Fruit fly (Drosophila melanogaster) whole organism, embryonic: ENCODE measurements around the gene dlg1.

Experiments
- Abd-B ChIP-seq: fragments of 200-800 bp; sonication (Bioruptor generic); optimal IDR thresholded peaks from 2 replicates; lab custom pipeline; 2018; ENCODE audit warnings: missing biosample characterization, mild to moderate bottlenecking, missing genetic modification characterization, moderate library complexity
- Antp ChIP-seq: fragments of 200-800 bp; sonication (Bioruptor generic); optimal IDR thresholded peaks from 3 replicates; lab custom pipeline; 2016; ENCODE audit warnings: missing biosample characterization, missing genetic modification characterization
- CG10565 ChIP-seq: fragments of 200-800 bp; sonication (Bioruptor generic); optimal IDR thresholded peaks from 3 replicates; lab custom pipeline; 2016; ENCODE audit warnings: missing biosample characterization, mild to moderate bottlenecking, missing genetic modification characterization
- CG11456 ChIP-seq: fragments of 200-800 bp; sonication (Bioruptor generic); IDR thresholded peaks from 3 replicates; pipeline ENCODE4 v1.3.6; 2022; ENCODE audit warnings: missing biosample characterization, missing genetic modification characterization
- CG11560 ChIP-seq: fragments of 200-800 bp; sonication (Bioruptor generic); IDR thresholded peaks from 3 replicates; pipeline ENCODE4 v1.3.6; 2022; ENCODE audit warnings: missing biosample characterization, missing genetic modification characterization
- CG12219 ChIP-seq: fragments of 200-800 bp; sonication (Bioruptor generic); optimal IDR thresholded peaks from 3 replicates; lab custom pipeline; 2018; ENCODE audit warnings: missing biosample characterization, mild to moderate bottlenecking, missing genetic modification characterization
- CG12236 ChIP-seq: fragments of 200-800 bp; sonication (Bioruptor generic); optimal IDR thresholded peaks from 2 replicates; lab custom pipeline; 2016; ENCODE audit warnings: missing biosample characterization, missing genetic modification characterization
- CG12769 ChIP-seq: fragments of 200-800 bp; sonication (Bioruptor generic); optimal IDR thresholded peaks from 2 replicates; lab custom pipeline; 2019; ENCODE audit warnings: missing biosample characterization, mild to moderate bottlenecking, missing genetic modification characterization, moderate library complexity
- CG12942 ChIP-seq: fragments of 200-800 bp; sonication (Bioruptor generic); optimal IDR thresholded peaks from 3 replicates; lab custom pipeline; 2016; ENCODE audit warnings: missing biosample characterization, missing genetic modification characterization
- CG14860 ChIP-seq: fragments of 200-800 bp; sonication (Bioruptor generic); IDR thresholded peaks from 3 replicates; pipeline ENCODE4 v1.3.6; 2022; ENCODE audit warnings: missing biosample characterization, missing genetic modification characterization; ENCODE audit not compliant: partially characterized antibody
- CG15269 ChIP-seq: fragments of 200-800 bp; sonication (Bioruptor generic); optimal IDR thresholded peaks from 2 replicates; lab custom pipeline; 2018; ENCODE audit warnings: missing biosample characterization, mild to moderate bottlenecking, missing genetic modification characterization, moderate library complexity
- CG1529 ChIP-seq: fragments of 200-800 bp; sonication (Bioruptor generic); optimal IDR thresholded peaks from 3 replicates; lab custom pipeline; 2018; ENCODE audit warnings: missing biosample characterization, missing genetic modification characterization
- CG17802 ChIP-seq: fragments of 200-800 bp; sonication (Bioruptor generic); optimal IDR thresholded peaks from 2 replicates; lab custom pipeline; 2018; ENCODE audit warnings: missing biosample characterization, mild to moderate bottlenecking, missing genetic modification characterization, moderate library complexity
- CG2116 ChIP-seq: fragments of 200-800 bp; sonication (Bioruptor generic); optimal IDR thresholded peaks from 3 replicates; lab custom pipeline; 2018; ENCODE audit warnings: missing biosample characterization, mild to moderate bottlenecking, missing genetic modification characterization
- CG32767 ChIP-seq: fragments of 200-800 bp; sonication (Bioruptor generic); IDR thresholded peaks from 2 replicates; pipeline ENCODE4 v1.3.6; 2022; ENCODE audit warnings: missing biosample characterization, missing genetic modification characterization
- CG32772 ChIP-seq: fragments of 200-800 bp; sonication (Bioruptor generic); IDR thresholded peaks from 2 replicates; pipeline ENCODE4 v1.3.6; 2022; ENCODE audit warnings: missing biosample characterization, missing genetic modification characterization
- CG34224 ChIP-seq: fragments of 200-800 bp; sonication (Bioruptor generic); IDR thresholded peaks from 3 replicates; pipeline ENCODE4 v1.3.6; 2022; ENCODE audit warnings: missing biosample characterization, missing genetic modification characterization; ENCODE audit not compliant: partially characterized antibody
- CG42726 ChIP-seq: fragments of 200-800 bp; sonication (Bioruptor generic); IDR thresholded peaks from 2 replicates; pipeline ENCODE4 v1.3.6; 2022; ENCODE audit warnings: missing biosample characterization, missing genetic modification characterization; ENCODE audit not compliant: partially characterized antibody
- CG5245 ChIP-seq: fragments of 200-800 bp; sonication (Bioruptor generic); optimal IDR thresholded peaks from 3 replicates; lab custom pipeline; 2016; ENCODE audit warnings: missing biosample characterization, missing genetic modification characterization
- CG7963 ChIP-seq: fragments of 200-800 bp; sonication (Bioruptor generic); IDR thresholded peaks from 3 replicates; pipeline ENCODE4 v1.3.6; 2022; ENCODE audit warnings: missing biosample characterization, missing genetic modification characterization; ENCODE audit not compliant: partially characterized antibody
- CG9727 ChIP-seq: fragments of 200-800 bp; sonication (Bioruptor generic); optimal IDR thresholded peaks from 3 replicates; lab custom pipeline; 2017; ENCODE audit warnings: missing biosample characterization, mild to moderate bottlenecking, missing genetic modification characterization
- Dbx ChIP-seq: fragments of 200-800 bp; sonication (Bioruptor generic); IDR thresholded peaks from 3 replicates; pipeline ENCODE4 v1.3.6; 2022; ENCODE audit warnings: missing biosample characterization, missing genetic modification characterization
- Doc2 ChIP-seq: fragments of 200-800 bp; sonication (Bioruptor generic); IDR thresholded peaks from 2 replicates; pipeline ENCODE4 v1.3.6; 2022; ENCODE audit warnings: missing biosample characterization, missing genetic modification characterization
- Doc3 ChIP-seq: fragments of 200-800 bp; sonication (Bioruptor generic); IDR thresholded peaks from 3 replicates; pipeline ENCODE4 v1.3.6; 2022; ENCODE audit warnings: missing biosample characterization, missing genetic modification characterization; ENCODE audit not compliant: partially characterized antibody
- Gsc ChIP-seq: fragments of 200-800 bp; sonication (Bioruptor generic); IDR thresholded peaks from 2 replicates; pipeline ENCODE4 v1.3.6; 2022; ENCODE audit warnings: missing biosample characterization, missing genetic modification characterization
- Lim3 ChIP-seq: fragments of 200-800 bp; sonication (Bioruptor generic); IDR thresholded peaks from 2 replicates; pipeline ENCODE4 v1.3.6; 2022; ENCODE audit warnings: missing biosample characterization, missing genetic modification characterization
- NC2α ChIP-seq: fragments of 200-800 bp; sonication (Bioruptor generic); optimal IDR thresholded peaks from 2 replicates; lab custom pipeline; 2016; ENCODE audit warnings: missing biosample characterization, missing genetic modification characterization
- Nf-YB ChIP-seq: fragments of 200-800 bp; sonication (Bioruptor generic); optimal IDR thresholded peaks from 3 replicates; lab custom pipeline; 2019; ENCODE audit warnings: missing biosample characterization, mild to moderate bottlenecking, missing genetic modification characterization, moderate library complexity
- Rfx ChIP-seq: fragments of 200-800 bp; sonication (Bioruptor generic); IDR thresholded peaks from 2 replicates; pipeline ENCODE4 v1.3.6; 2022; ENCODE audit warnings: missing biosample characterization, missing genetic modification characterization
- Sry-δ ChIP-seq: fragments of 200-800 bp; sonication (Bioruptor generic); optimal IDR thresholded peaks from 2 replicates; lab custom pipeline; 2016; ENCODE audit warnings: missing biosample characterization, missing genetic modification characterization
- ase ChIP-seq: fragments of 200-800 bp; sonication (Bioruptor generic); IDR thresholded peaks from 3 replicates; pipeline ENCODE4 v1.3.6; 2022; ENCODE audit warnings: missing biosample characterization, missing genetic modification characterization
- bigmax ChIP-seq: fragments of 200-800 bp; sonication (Bioruptor generic); optimal IDR thresholded peaks from 2 replicates; lab custom pipeline; 2018; ENCODE audit warnings: missing biosample characterization, mild to moderate bottlenecking, missing genetic modification characterization
- btn ChIP-seq: fragments of 200-800 bp; sonication (Bioruptor generic); optimal IDR thresholded peaks from 2 replicates; lab custom pipeline; 2016; ENCODE audit warnings: missing biosample characterization, missing genetic modification characterization
- chm ChIP-seq: fragments of 200-800 bp; sonication (Bioruptor generic); IDR thresholded peaks from 2 replicates; pipeline ENCODE4 v1.3.6; 2022; ENCODE audit warnings: missing biosample characterization, missing genetic modification characterization
- dmrt99B ChIP-seq: fragments of 200-800 bp; sonication (Bioruptor generic); optimal IDR thresholded peaks from 2 replicates; lab custom pipeline; 2018; ENCODE audit warnings: missing biosample characterization, mild to moderate bottlenecking, missing genetic modification characterization, moderate library complexity
- ewg ChIP-seq: fragments of 200-800 bp; sonication (Bioruptor generic); optimal IDR thresholded peaks from 3 replicates; lab custom pipeline; 2017; ENCODE audit warnings: mild to moderate bottlenecking, missing biosample characterization, missing genetic modification reagents, missing genetic modification characterization
- fd102C ChIP-seq: fragments of 200-800 bp; sonication (Bioruptor generic); optimal IDR thresholded peaks from 2 replicates; lab custom pipeline; 2018; ENCODE audit warnings: missing biosample characterization, mild to moderate bottlenecking, missing genetic modification characterization, moderate library complexity
- gro ChIP-seq: fragments of 200-800 bp; sonication (Bioruptor generic); optimal IDR thresholded peaks from 2 replicates; lab custom pipeline; 2016; ENCODE audit warnings: missing biosample characterization, missing genetic modification characterization
- hb ChIP-seq: fragments of 200-800 bp; sonication (Bioruptor generic); IDR thresholded peaks from 3 replicates; pipeline ENCODE4 v1.3.6; 2022; ENCODE audit warnings: missing biosample characterization, missing genetic modification characterization; ENCODE audit not compliant: partially characterized antibody
- kay ChIP-seq: fragments of 200-800 bp; sonication (Bioruptor generic); optimal IDR thresholded peaks from 2 replicates; lab custom pipeline; 2016; ENCODE audit warnings: missing biosample characterization, missing genetic modification characterization
- pfk ChIP-seq: fragments of 200-800 bp; sonication (Bioruptor generic); optimal IDR thresholded peaks from 2 replicates; lab custom pipeline; 2018; ENCODE audit warnings: missing biosample characterization, mild to moderate bottlenecking, missing genetic modification characterization, moderate library complexity
- pho ChIP-seq: fragments of 200-800 bp; sonication (Bioruptor generic); optimal IDR thresholded peaks from 2 replicates; lab custom pipeline; 2016; ENCODE audit warnings: missing biosample characterization, missing genetic modification characterization
- pita ChIP-seq: fragments of 200-800 bp; sonication (Bioruptor generic); optimal IDR thresholded peaks from 2 replicates; lab custom pipeline; 2017; ENCODE audit warnings: missing biosample characterization, mild to moderate bottlenecking, missing genetic modification characterization
- repo ChIP-seq: fragments of 200-800 bp; sonication (Bioruptor generic); optimal IDR thresholded peaks from 2 replicates; lab custom pipeline; 2016; ENCODE audit warnings: missing biosample characterization, missing genetic modification characterization
- sd ChIP-seq: fragments of 200-800 bp; sonication (Bioruptor generic); optimal IDR thresholded peaks from 3 replicates; lab custom pipeline; 2018; ENCODE audit warnings: missing biosample characterization, mild to moderate bottlenecking, missing genetic modification characterization, moderate library complexity
- sna ChIP-seq: fragments of 200-800 bp; sonication (Bioruptor generic); IDR thresholded peaks from 2 replicates; pipeline ENCODE4 v1.3.6; 2022; ENCODE audit warnings: missing biosample characterization, missing genetic modification characterization; ENCODE audit not compliant: partially characterized antibody
- tap ChIP-seq: fragments of 200-800 bp; optimal IDR thresholded peaks from 3 replicates; lab custom pipeline; 2019; ENCODE audit warnings: missing biosample characterization, mild to moderate bottlenecking, missing genetic modification characterization, moderate library complexity
- trem ChIP-seq: fragments of 200-800 bp; optimal IDR thresholded peaks from 3 replicates; lab custom pipeline; 2019; ENCODE audit warnings: missing biosample characterization, mild to moderate bottlenecking, missing genetic modification characterization, moderate library complexity
- zfh2 ChIP-seq: fragments of 200-800 bp; sonication (Bioruptor generic); optimal IDR thresholded peaks from 2 replicates; lab custom pipeline; 2016; ENCODE audit warnings: missing biosample characterization, missing genetic modification characterization

Gene dlg1

dm6 chrX:11452846-11453391 lies 83.5 kb downstream of the dlg1 start (continued):
- TF ChIP-seq CG1529 (GFP tag; lab: Kevin White, UChicago) (peak; percentile 35), CG42726 (GFP tag; lab: Robert Waterston, UW) (no peak), pita (GFP tag; lab: Kevin White, UChicago) (no peak), CG12236 (peak; percentile 30), CG11560 (tag; lab: Robert Waterston, UW) (peak; percentile 57; the same call in 1 of the 3 replicates), Rfx (GFP tag; lab: Robert Waterston, UW) (peak; percentile 84), CG2116 (GFP tag; lab: Kevin White, UChicago) (no peak), Lim3 (GFP tag; lab: Robert Waterston, UW) (peak; percentile 57; the same call in 1 of the 2 replicates), zfh2 (peak; percentile 37), CG32767 (peak; percentile 79; the same call in 1 of the 2 replicates), NC2α (peak; percentile 17), fd102C (GFP tag; lab: Kevin White, UChicago) (peak; percentile 20), CG12942 (peak; percentile 49), pfk (GFP tag; lab: Kevin White, UChicago) (no peak), CG5245 (no peak), ewg (GFP tag; lab: Kevin White, UChicago) (peak; percentile 99), btn (GFP tag; lab: Kevin White, UChicago) (peak; percentile 53), CG9727 (GFP tag; lab: Kevin White, UChicago) (peak; percentile 76), CG34224 (GFP tag; lab: Robert Waterston, UW) (no peak), Doc3 (no peak), CG7963 (GFP tag; lab: Robert Waterston, UW) (no peak), hb (GFP tag; lab: Robert Waterston, UW) (0 out of 3 replicates have a peak, but pooled peaks have one; percentile 37), CG32772 (GFP tag; lab: Robert Waterston, UW) (peak; percentile 83), chm (GFP tag; lab: Robert Waterston, UW) (peak; percentile 79), Antp (peak; percentile 83), CG11456 (peak; percentile 83), dmrt99B (peak; percentile 89), Gsc (0 out of 2 replicates have a peak, but pooled peaks have one; percentile 47), Sry-δ (no peak), CG17802 (peak; percentile 40), trem (tag; lab: Kevin White, UChicago) (peak; percentile 65), CG10565 (GFP tag; lab: Kevin White, UChicago) (no peak), CG12219 (GFP tag; lab: Kevin White, UChicago) (peak; percentile 61), kay (GFP tag; lab: Kevin White, UChicago) (peak; percentile 66), Dbx (GFP tag; lab: Robert Waterston, UW) (peak; percentile 88), pho (peak; percentile 55), repo (GFP tag; lab: Kevin White, UChicago) (peak; percentile 30), CG15269 (tag; lab: Kevin White, UChicago) (peak; percentile 72), Doc2 (GFP tag; lab: Robert Waterston, UW) (no peak; the same call in 1 of the 2 replicates), Abd-B (GFP tag; lab: Kevin White, UChicago) (peak; percentile 65), ase (peak; percentile 88), CG12769 (tag; lab: Kevin White, UChicago) (peak; percentile 93), bigmax (GFP tag; lab: Kevin White, UChicago) (no peak), CG14860 (GFP tag; lab: Robert Waterston, UW) (no peak), tap (tag; lab: Kevin White, UChicago) (peak; percentile 47), Nf-YB (GFP tag; lab: Kevin White, UChicago) (peak; percentile 30), sd (tag; lab: Kevin White, UChicago) (peak; percentile 32), gro (peak; percentile 83), sna (GFP tag; lab: Robert Waterston, UW) (no peak)
